Worm (Caenorhabditis elegans): Measurements from ENCODE around the gene Y116A8C.40.

DNA sequence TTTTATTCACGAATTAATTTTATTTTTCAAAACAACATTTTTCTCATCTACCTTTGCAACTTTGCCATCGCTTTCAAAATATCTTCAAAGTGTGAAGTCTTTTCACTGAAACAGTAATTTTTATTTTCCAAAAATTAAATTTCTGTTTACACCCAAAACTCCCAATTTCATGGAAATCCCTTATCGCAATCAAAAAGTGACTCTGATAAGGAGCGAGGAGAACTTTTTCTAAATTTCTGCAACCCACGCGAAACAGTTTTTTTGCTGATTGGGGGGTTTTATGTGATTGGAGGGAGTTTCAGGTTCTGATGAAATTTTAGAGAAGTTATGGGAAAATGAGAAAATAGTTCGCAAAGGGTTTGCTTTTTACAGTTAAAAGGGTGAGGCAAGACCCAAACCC lies 28.8 kb upstream of the Y116A8C.40 start:
- no peak for TF ChIP-seq F13C5.2 (tag; optimal IDR thresholded peaks at IDR 0.05)
- no peak for TF ChIP-seq hnd-1 (tag; optimal IDR thresholded peaks at IDR 0.05)
- no peak for TF ChIP-seq aly-1 (tag; optimal IDR thresholded peaks at IDR 0.05)
- TF ChIP-seq ceh-13 (GFP tag; optimal IDR thresholded peaks at IDR 0.05) = no peak
- no peak for TF ChIP-seq tra-4 (tag; optimal IDR thresholded peaks at IDR 0.05)
- TF ChIP-seq tbx-37 (GFP tag; conservative IDR thresholded peaks at IDR 0.05) = no peak
- TF ChIP-seq flt-1 (GFP tag; IDR thresholded peaks at IDR 0.05) = no peak
- no peak for TF ChIP-seq sea-1 (GFP tag; conservative IDR thresholded peaks at IDR 0.05)
- TF ChIP-seq hmg-4 (GFP tag; optimal IDR thresholded peaks at IDR 0.05) = no peak
- TF ChIP-seq ceh-36 (tag; optimal IDR thresholded peaks at IDR 0.05) = no peak
- no peak for TF ChIP-seq ama-1 (optimal IDR thresholded peaks at IDR 0.05)
- TF ChIP-seq B0310.2 (tag; optimal IDR thresholded peaks at IDR 0.05) = no peak
